Worm (Caenorhabditis elegans) whole organism, midembryonic: ENCODE data around the gene sru-39.

Source experiments
- flt-1 ChIP-seq: fragments of 200-800 bp; sonication (Bioruptor generic); IDR thresholded peaks from 2 replicates; pipeline ENCODE4 v1.3.6; 2022; ENCODE audit warnings: missing genetic modification characterization, missing compliant biosample characterization
- med-1 ChIP-seq: sonication (generic microtip); optimal IDR thresholded peaks from 2 replicates; lab custom pipeline; 2017; ENCODE audit warnings: missing genetic modification characterization, mild to moderate bottlenecking, missing compliant biosample characterization, antibody characterized with exemption, missing genetic modification reagents; ENCODE audit not compliant: insufficient read depth
- ref-1 ChIP-seq: fragments of 200-800 bp; sonication (Bioruptor generic); conservative IDR thresholded peaks from 2 replicates; pipeline ENCODE4 v1.3.6; 2022; ENCODE audit warnings: missing genetic modification reagents, missing genetic modification characterization, missing compliant biosample characterization
- ztf-23 ChIP-seq: fragments of 200-800 bp; sonication (Bioruptor generic); IDR thresholded peaks from 2 replicates; pipeline ENCODE4 v1.3.6; 2022; ENCODE audit warnings: missing genetic modification reagents, missing genetic modification characterization, missing compliant biosample characterization
- ztf-29 ChIP-seq: fragments of 200-800 bp; sonication (Bioruptor generic); IDR thresholded peaks from 2 replicates; pipeline ENCODE4 v1.3.6; 2022; ENCODE audit warnings: missing genetic modification reagents, missing genetic modification characterization, missing compliant biosample characterization

DNA sequence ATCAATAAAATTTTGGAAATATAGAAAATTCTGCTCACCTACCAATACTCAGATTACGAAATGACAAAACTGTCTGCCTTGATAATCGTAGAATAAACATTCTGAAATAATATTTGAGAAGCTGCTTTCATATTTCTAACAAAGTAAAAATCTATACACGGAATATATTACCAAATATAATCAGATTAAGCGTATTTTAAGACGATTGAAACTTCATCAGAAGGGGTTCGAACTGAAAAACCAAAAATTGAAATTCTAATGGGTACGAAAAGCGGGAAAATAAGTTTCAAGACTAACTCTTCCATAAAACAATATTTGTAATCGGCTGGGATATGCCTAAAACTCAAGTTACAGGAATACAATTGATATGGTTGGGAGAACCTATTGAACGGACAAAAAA, 23.9 kb upstream of the sru-39 start, which contains the start of gene F46B6.4:
- TF ChIP-seq ref-1 (GFP tag; lab: Robert Waterston, UW) = no peak
- no peak for TF ChIP-seq ztf-23
- TF ChIP-seq med-1 (GFP tag; lab: Kevin White, UChicago) = no peak
- no peak for TF ChIP-seq ztf-29 (GFP tag; lab: Robert Waterston, UW)
- TF ChIP-seq flt-1 (GFP tag; lab: Robert Waterston, UW) = no peak
